Worm (Caenorhabditis elegans): Measurements from ENCODE around the gene C27D9.1.

- TF ChIP-seq ets-7 (tag; optimal IDR thresholded peaks at IDR 0.05) (no peak), tra-4 (tag; optimal IDR thresholded peaks at IDR 0.05) (no peak), ama-1 (optimal IDR thresholded peaks at IDR 0.05) (no peak), tbx-37 (GFP tag; conservative IDR thresholded peaks at IDR 0.05) (no peak), B0310.2 (tag; optimal IDR thresholded peaks at IDR 0.05) (no peak), flt-1 (GFP tag; IDR thresholded peaks at IDR 0.05) (no peak)
These were observed 16.6 kb upstream of the C27D9.1 start for ce11 chrII:4736585-4736984.
